Worm (Caenorhabditis elegans) whole organism, L4/young adult: ENCODE results near the gene nlp-35.

Source experiments
- W03F9.2 ChIP-seq: fragments of 150-350 bp; optimal IDR thresholded peaks from 2 replicates; lab custom pipeline; 2014; ENCODE audit warnings: missing biosample characterization, missing genetic modification characterization
- dao-5 ChIP-seq: sonication (generic microtip); optimal IDR thresholded peaks from 2 replicates; lab custom pipeline; 2016; ENCODE audit warnings: missing genotype, missing genetic modification characterization, moderate library complexity, missing compliant biosample characterization
- him-1 ChIP-seq: sonication (generic microtip); optimal IDR thresholded peaks from 2 replicates; lab custom pipeline; 2016; ENCODE audit warnings: missing genotype, missing genetic modification reagents, missing genetic modification characterization, missing compliant biosample characterization

ce11 chrIV:9511221-9511638 is 7.5 kb downstream of the nlp-35 start:
- peak; percentile 67 for TF ChIP-seq W03F9.2 (tag; lab: Kevin White, UChicago)
- peak; percentile 57 for TF ChIP-seq him-1 (tag; lab: Kevin White, UChicago)
- no peak for TF ChIP-seq dao-5 (tag; lab: Kevin White, UChicago)
